Worm (Caenorhabditis elegans) whole organism, mixed stage, embryonic: ENCODE data around the gene srh-97.

Experiments used
- M03D4.4 ChIP-seq: sonication (generic microtip); optimal IDR thresholded peaks from 2 replicates; lab custom pipeline; 2017; ENCODE audit warnings: mild to moderate bottlenecking, missing genetic modification characterization, missing compliant biosample characterization
- blmp-1 ChIP-seq: fragments of 150-350 bp; optimal IDR thresholded peaks from 2 replicates; lab custom pipeline; 2014; ENCODE audit warnings: missing biosample characterization, missing genetic modification characterization
- ceh-39 ChIP-seq: fragments of 150-350 bp; optimal IDR thresholded peaks from 2 replicates; lab custom pipeline; 2014; ENCODE audit warnings: missing biosample characterization, missing genetic modification characterization
- ceh-83 ChIP-seq: fragments of 200-800 bp; sonication (Bioruptor generic); optimal IDR thresholded peaks from 2 replicates; lab custom pipeline; 2018; ENCODE audit warnings: mild to moderate bottlenecking, missing genetic modification characterization, missing compliant biosample characterization
- ces-1 ChIP-seq: fragments of 150-350 bp; optimal IDR thresholded peaks from 2 replicates; lab custom pipeline; 2014; ENCODE audit warnings: missing biosample characterization, missing genetic modification reagents, missing genetic modification characterization
- cnd-1 ChIP-seq: fragments of 200-800 bp; sonication (Bioruptor generic); optimal IDR thresholded peaks from 2 replicates; lab custom pipeline; 2018; ENCODE audit warnings: mild to moderate bottlenecking, missing genetic modification characterization, missing compliant biosample characterization
- elt-1 ChIP-seq: sonication (generic microtip); optimal IDR thresholded peaks from 2 replicates; lab custom pipeline; 2017; ENCODE audit warnings: missing genetic modification characterization, mild to moderate bottlenecking, missing compliant biosample characterization, antibody characterized with exemption, moderate library complexity, borderline replicate concordance; ENCODE audit not compliant: insufficient read depth
- elt-3 ChIP-seq: fragments of 150-350 bp; optimal IDR thresholded peaks from 2 replicates; lab custom pipeline; 2014; ENCODE audit warnings: missing biosample characterization, missing genetic modification characterization
- ham-2 ChIP-seq: fragments of 200-800 bp; sonication (Bioruptor generic); optimal IDR thresholded peaks from 2 replicates; lab custom pipeline; 2018; ENCODE audit warnings: mild to moderate bottlenecking, missing genetic modification characterization, missing compliant biosample characterization
- hlh-1 ChIP-seq: fragments of 150-350 bp; optimal IDR thresholded peaks from 2 replicates; lab custom pipeline; 2014; ENCODE audit warnings: missing biosample characterization, missing genetic modification reagents, missing genetic modification characterization
- lin-32 ChIP-seq: fragments of 200-800 bp; sonication (Bioruptor generic); optimal IDR thresholded peaks from 2 replicates; lab custom pipeline; 2018; ENCODE audit warnings: mild to moderate bottlenecking, missing genetic modification characterization, missing compliant biosample characterization
- lsy-2 ChIP-seq: fragments of 150-350 bp; optimal IDR thresholded peaks from 2 replicates; lab custom pipeline; 2014; ENCODE audit warnings: missing biosample characterization, missing genetic modification characterization
- mab-5 ChIP-seq: fragments of 150-350 bp; optimal IDR thresholded peaks from 2 replicates; lab custom pipeline; 2014; ENCODE audit warnings: missing biosample characterization, missing genetic modification characterization
- mep-1 ChIP-seq: fragments of 150-350 bp; optimal IDR thresholded peaks from 2 replicates; lab custom pipeline; 2017; ENCODE audit warnings: missing biosample characterization, missing genetic modification reagents, missing genetic modification characterization, inconsistent platforms
- mls-2 ChIP-seq: sonication (generic microtip); optimal IDR thresholded peaks from 2 replicates; lab custom pipeline; 2016; ENCODE audit warnings: mild to moderate bottlenecking, missing genetic modification characterization, moderate library complexity, missing compliant biosample characterization
- nhr-12 ChIP-seq: fragments of 150-350 bp; optimal IDR thresholded peaks from 2 replicates; lab custom pipeline; 2014; ENCODE audit warnings: missing biosample characterization, missing genetic modification characterization
- nhr-237 ChIP-seq: fragments of 150-350 bp; optimal IDR thresholded peaks from 2 replicates; lab custom pipeline; 2014; ENCODE audit warnings: missing biosample characterization, missing genetic modification characterization
- nhr-76 ChIP-seq: sonication (generic microtip); optimal IDR thresholded peaks from 2 replicates; lab custom pipeline; 2017; ENCODE audit warnings: missing biosample characterization, missing genetic modification characterization
- sem-2 ChIP-seq: fragments of 200-800 bp; sonication (Bioruptor generic); optimal IDR thresholded peaks from 2 replicates; lab custom pipeline; 2018; ENCODE audit warnings: mild to moderate bottlenecking, missing genetic modification characterization, missing compliant biosample characterization
- snpc-4 ChIP-seq: fragments of 150-350 bp; optimal IDR thresholded peaks from 2 replicates; lab custom pipeline; 2014; ENCODE audit warnings: missing biosample characterization, missing genetic modification characterization
- sptf-1 ChIP-seq: sonication (generic microtip); optimal IDR thresholded peaks from 2 replicates; lab custom pipeline; 2017; ENCODE audit warnings: mild to moderate bottlenecking, missing genetic modification characterization, moderate library complexity, missing compliant biosample characterization
- tbx-8 ChIP-seq: fragments of 200-800 bp; sonication (Bioruptor generic); optimal IDR thresholded peaks from 2 replicates; lab custom pipeline; 2018; ENCODE audit warnings: mild to moderate bottlenecking, missing genetic modification characterization, moderate library complexity, missing compliant biosample characterization
- unc-120 ChIP-seq: sonication (generic microtip); optimal IDR thresholded peaks from 2 replicates; lab custom pipeline; 2017; ENCODE audit warnings: missing genetic modification characterization, missing compliant biosample characterization; ENCODE audit not compliant: poor library complexity, severe bottlenecking
- unc-39 ChIP-seq: fragments of 150-350 bp; optimal IDR thresholded peaks from 2 replicates; lab custom pipeline; 2014; ENCODE audit warnings: missing biosample characterization, missing genetic modification characterization
- unc-62 ChIP-seq: fragments of 150-350 bp; optimal IDR thresholded peaks from 2 replicates; lab custom pipeline; 2014; ENCODE audit warnings: missing biosample characterization, missing genetic modification reagents, missing genetic modification characterization
- zip-8 ChIP-seq: fragments of 150-350 bp; optimal IDR thresholded peaks from 2 replicates; lab custom pipeline; 2014; ENCODE audit warnings: missing biosample characterization, missing genetic modification characterization
- ztf-11 ChIP-seq: fragments of 150-350 bp; optimal IDR thresholded peaks from 2 replicates; lab custom pipeline; 2014; ENCODE audit warnings: missing biosample characterization, missing genetic modification characterization

Gene srh-97

ce11 chrV:17014050-17014449 lies 2.8 kb upstream of the srh-97 start, which contains the start of gene clc-13:
TSS of gene clc-13 (plus strand) at chrV:17014408.
- TF ChIP-seq M03D4.4 (no peak), blmp-1 (no peak)

- TF ChIP-seq cnd-1 (tag; lab: Kevin White, UChicago) (no peak), lin-32 (GFP tag; lab: Kevin White, UChicago) (no peak), tbx-8 (GFP tag; lab: Kevin White, UChicago) (no peak), sptf-1 (no peak), ces-1 (GFP tag; lab: Kevin White, UChicago) (no peak), ham-2 (GFP tag; lab: Kevin White, UChicago) (no peak), unc-62 (GFP tag; lab: Kevin White, UChicago) (no peak), M03D4.4 (no peak), ceh-83 (GFP tag; lab: Kevin White, UChicago) (no peak), ztf-11 (no peak), mls-2 (tag; lab: Kevin White, UChicago) (no peak), nhr-237 (tag; lab: Kevin White, UChicago) (no peak), snpc-4 (tag; lab: Kevin White, UChicago) (no peak), blmp-1 (no peak), mab-5 (tag; lab: Kevin White, UChicago) (no peak), elt-3 (tag; lab: Kevin White, UChicago) (no peak), ceh-39 (tag; lab: Kevin White, UChicago) (no peak), unc-120 (no peak), unc-39 (no peak)
These were observed 2.8 kb downstream of the srh-97 start, which contains the start of gene F49H6.17 for ce11 chrV:17019690-17020089. TSS of gene F49H6.17 (plus strand) at chrV:17019990.

ce11 chrV:17021361-17021760 lies 4.5 kb downstream of the srh-97 start, which contains the start of gene F49H6.12:
TSS of gene F49H6.12 (minus strand) at chrV:17021461.
- TF ChIP-seq nhr-76 (tag; lab: Kevin White, UChicago) (no peak), hlh-1 (no peak), ham-2 (GFP tag; lab: Kevin White, UChicago) (no peak), mls-2 (tag; lab: Kevin White, UChicago) (no peak)

ce11 chrV:17022613-17023322 lies 5.9 kb downstream of the srh-97 start, which contains the start of the genes F49H6.8 and F49H6.5:
TSS of gene F49H6.8 (minus strand) at chrV:17022663.
TSS of gene F49H6.5 (plus strand) at chrV:17023241.
- no peak for TF ChIP-seq ceh-83 (GFP tag; lab: Kevin White, UChicago)
- TF ChIP-seq lsy-2 (tag; lab: Kevin White, UChicago), result no peak
- no peak for TF ChIP-seq nhr-12
- no peak for TF ChIP-seq ceh-39 (tag; lab: Kevin White, UChicago)
- no peak for TF ChIP-seq sem-2 (GFP tag; lab: Kevin White, UChicago)
- TF ChIP-seq nhr-237 (tag; lab: Kevin White, UChicago), result no peak

ce11 chrV:17026289-17026688 lies 9.4 kb downstream of the srh-97 start, which contains the start of gene F49H6.15:
TSS of gene F49H6.15 (minus strand) at chrV:17026389.
- TF ChIP-seq tbx-8 (GFP tag; lab: Kevin White, UChicago) (no peak), snpc-4 (tag; lab: Kevin White, UChicago) (no peak), elt-3 (tag; lab: Kevin White, UChicago) (no peak), ceh-39 (tag; lab: Kevin White, UChicago) (no peak), blmp-1 (no peak)

ce11 chrV:17030430-17030829 lies 13.5 kb downstream of the srh-97 start:
- TF ChIP-seq cnd-1 (tag; lab: Kevin White, UChicago) (no peak), nhr-237 (tag; lab: Kevin White, UChicago) (no peak), blmp-1 (no peak), zip-8 (tag; lab: Kevin White, UChicago) (no peak), elt-1 (tag; lab: Kevin White, UChicago) (no peak), ceh-83 (GFP tag; lab: Kevin White, UChicago) (no peak), mls-2 (tag; lab: Kevin White, UChicago) (no peak), hlh-1 (no peak), ham-2 (GFP tag; lab: Kevin White, UChicago) (no peak), lsy-2 (tag; lab: Kevin White, UChicago) (no peak), mep-1 (tag; lab: Kevin White, UChicago) (no peak), nhr-76 (tag; lab: Kevin White, UChicago) (no peak), unc-39 (no peak), lin-32 (GFP tag; lab: Kevin White, UChicago) (no peak), unc-62 (GFP tag; lab: Kevin White, UChicago) (no peak), ztf-11 (no peak)
